Fruit fly (Drosophila melanogaster) Kc167 (cell line): ENCODE measurements around the gene CG9624.

Source experiments
- Myc ChIP-seq: fragments of >200 bp; optimal IDR thresholded peaks from 2 replicates; lab custom pipeline; 2017; ENCODE audit warnings: missing external identifiers
- h ChIP-seq: fragments of >200 bp; optimal IDR thresholded peaks from 3 replicates; lab custom pipeline; 2018; ENCODE audit warnings: missing external identifiers
- insv ChIP-seq: fragments of >200 bp; optimal IDR thresholded peaks from 3 replicates; lab custom pipeline; 2018; ENCODE audit warnings: missing external identifiers
- psq ChIP-seq: fragments of >200 bp; optimal IDR thresholded peaks from 2 replicates; lab custom pipeline; 2017; ENCODE audit warnings: missing external identifiers

DNA sequence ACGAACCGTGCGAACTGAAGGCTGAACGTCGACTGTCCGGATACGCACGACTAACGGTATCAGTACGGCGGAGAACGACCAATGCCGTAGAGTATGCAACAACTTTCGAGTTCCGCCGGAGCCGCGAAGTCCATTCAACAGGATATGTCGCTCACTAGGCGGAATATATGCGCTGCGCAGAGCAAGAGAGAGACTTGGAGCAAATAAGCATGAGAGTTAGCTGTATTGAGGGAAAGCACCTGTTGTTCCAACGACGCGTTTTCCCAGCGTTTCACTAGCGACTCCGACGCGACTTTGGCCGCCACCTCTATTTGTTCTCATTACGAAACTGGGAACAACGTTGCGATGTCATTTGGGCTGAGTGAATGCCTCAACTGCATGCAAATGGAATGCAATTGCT lies 14.2 kb downstream of the CG9624 start, which contains the start of gene Dop1R1:
- no peak for TF ChIP-seq h (lab: Kevin White, UChicago)
- TF ChIP-seq psq: no peak
- no peak for TF ChIP-seq insv (lab: Kevin White, UChicago)
- no peak for TF ChIP-seq Myc (lab: Kevin White, UChicago)
